Fruit fly (Drosophila melanogaster): ENCODE results near the gene LManI.

Gene LManI

dm6 chr2L:10437317-10437716 lies 19.7 kb downstream of the LManI start, which contains the start of gene STUB1 (continued):
- TF ChIP-seq CG3995 (GFP tag; optimal IDR thresholded peaks at IDR 0.05) (peak; percentile 59), lilli (GFP tag; optimal IDR thresholded peaks at IDR 0.05) (peak; percentile 31), fu2 (GFP tag; optimal IDR thresholded peaks at IDR 0.05) (peak; percentile 27), sug (tag; optimal IDR thresholded peaks at IDR 0.05) (peak; percentile 35), Doc3 (GFP tag; IDR thresholded peaks at IDR 0.05; ENCODE audit: partially characterized antibody) (peak; percentile 97), nerfin-2 (GFP tag; IDR thresholded peaks at IDR 0.05; ENCODE audit: partially characterized antibody) (peak; percentile 97), Oaz (GFP tag; IDR thresholded peaks at IDR 0.05) (no peak), Ets65A (GFP tag) (peak; percentile 25), sim (GFP tag; IDR thresholded peaks at IDR 0.05) (no peak), repo (GFP tag; optimal IDR thresholded peaks at IDR 0.05) (peak; percentile 8), NC2β (GFP tag; optimal IDR thresholded peaks at IDR 0.05) (no peak), Dfd (GFP tag; optimal IDR thresholded peaks at IDR 0.05) (no peak), exex (tag; optimal IDR thresholded peaks at IDR 0.05) (peak; percentile 24), CG7839 (tag; optimal IDR thresholded peaks at IDR 0.05) (no peak), Fer1 (GFP tag; optimal IDR thresholded peaks at IDR 0.05) (peak; percentile 26), fd102C (GFP tag; optimal IDR thresholded peaks at IDR 0.05) (no peak), fd3F (GFP tag; optimal IDR thresholded peaks at IDR 0.05) (no peak), Chrac-16 (GFP tag; optimal IDR thresholded peaks at IDR 0.05) (peak; percentile 22), dan (GFP tag; IDR thresholded peaks at IDR 0.05) (no peak), ato (GFP tag; IDR thresholded peaks at IDR 0.05; ENCODE audit: partially characterized antibody) (peak; percentile 93), CG16813 (GFP tag; IDR thresholded peaks at IDR 0.05; ENCODE audit: partially characterized antibody) (peak; percentile 93), ash1 (GFP tag; optimal IDR thresholded peaks at IDR 0.05) (no peak), CG8388 (GFP tag; optimal IDR thresholded peaks at IDR 0.05) (no peak), E2f2 (GFP tag; IDR thresholded peaks at IDR 0.05) (peak; percentile 87), CG12769 (tag; optimal IDR thresholded peaks at IDR 0.05) (no peak), CG11723 (GFP tag; optimal IDR thresholded peaks at IDR 0.05) (no peak), CG13287 (GFP tag; IDR thresholded peaks at IDR 0.05; ENCODE audit: partially characterized antibody) (peak; percentile 99), Gug (GFP tag; IDR thresholded peaks at IDR 0.05) (peak; percentile 57; the same call in 1 of the 4 replicates), CG9797 (GFP tag; optimal IDR thresholded peaks at IDR 0.05) (no peak), tna (GFP tag; IDR thresholded peaks at IDR 0.05; ENCODE audit: partially characterized antibody) (peak; percentile 97), CG2129 (GFP tag; IDR thresholded peaks at IDR 0.05; ENCODE audit: partially characterized antibody) (peak; percentile 48), her (GFP tag; optimal IDR thresholded peaks at IDR 0.05) (peak; percentile 36), Dll (GFP tag; IDR thresholded peaks at IDR 0.05; ENCODE audit: partially characterized antibody) (peak; percentile 95), CHES-1-like (GFP tag; optimal IDR thresholded peaks at IDR 0.05) (peak; percentile 43), unpg (GFP tag; optimal IDR thresholded peaks at IDR 0.05) (no peak), da (GFP tag; optimal IDR thresholded peaks at IDR 0.05) (no peak), CG1603 (tag; optimal IDR thresholded peaks at IDR 0.05) (peak; percentile 88), Myb (GFP tag; optimal IDR thresholded peaks at IDR 0.05) (peak; percentile 81), Adf1 (GFP tag; IDR thresholded peaks at IDR 0.05) (no peak), CG2120 (GFP tag; optimal IDR thresholded peaks at IDR 0.05) (peak; percentile 54), schlank (tag; optimal IDR thresholded peaks at IDR 0.05) (no peak), Mes4 (GFP tag; optimal IDR thresholded peaks at IDR 0.05) (no peak), chinmo (GFP tag; IDR thresholded peaks at IDR 0.05; ENCODE audit: partially characterized antibody) (peak; percentile 99), MESR4 (GFP tag; optimal IDR thresholded peaks at IDR 0.05) (peak; percentile 46), HLH4C (GFP tag; IDR thresholded peaks at IDR 0.05; ENCODE audit: partially characterized antibody) (peak; percentile 100), sna (GFP tag; IDR thresholded peaks at IDR 0.05; ENCODE audit: partially characterized antibody) (peak; percentile 96), Rfx (GFP tag; IDR thresholded peaks at IDR 0.05) (peak; percentile 61), danr (GFP tag; IDR thresholded peaks at IDR 0.05) (no peak), HmgD (GFP tag; optimal IDR thresholded peaks at IDR 0.05) (peak; percentile 29), crol (GFP tag; IDR thresholded peaks at IDR 0.05) (no peak), CkIIα-i1 (GFP tag; IDR thresholded peaks at IDR 0.05) (no peak)

Measured in whole organism, embryonic.